Fruit fly (Drosophila melanogaster) Kc167 (cell line): ENCODE data around the gene CG11696.

ENCODE experiments used
- Myc ChIP-seq: fragments of >200 bp; optimal IDR thresholded peaks from 2 replicates; lab custom pipeline; 2017; ENCODE audit warnings: missing external identifiers
- Sin3A ChIP-seq: fragments of >200 bp; optimal IDR thresholded peaks from 2 replicates; lab custom pipeline; 2018; ENCODE audit warnings: missing external identifiers
- h ChIP-seq: fragments of >200 bp; optimal IDR thresholded peaks from 3 replicates; lab custom pipeline; 2018; ENCODE audit warnings: missing external identifiers
- insv ChIP-seq: fragments of >200 bp; optimal IDR thresholded peaks from 3 replicates; lab custom pipeline; 2018; ENCODE audit warnings: missing external identifiers
- psq ChIP-seq: fragments of >200 bp; optimal IDR thresholded peaks from 2 replicates; lab custom pipeline; 2017; ENCODE audit warnings: missing external identifiers
- ttk ChIP-seq: sonication (Bioruptor generic); optimal IDR thresholded peaks from 2 replicates; lab custom pipeline; 2017; ENCODE audit warnings: missing external identifiers

CG11696 gene

dm6 chrX:11550078-11550477 lies 23.5 kb upstream of the CG11696 start:
- no peak for TF ChIP-seq insv (lab: Kevin White, UChicago)
- no peak for TF ChIP-seq h (lab: Kevin White, UChicago)
- no peak for TF ChIP-seq psq
- TF ChIP-seq Myc (lab: Kevin White, UChicago), result no peak
- TF ChIP-seq Sin3A, result no peak
- no peak for TF ChIP-seq ttk

dm6 chrX:11555070-11555469 lies 18.5 kb upstream of the CG11696 start:
- no peak for TF ChIP-seq insv (lab: Kevin White, UChicago)
- TF ChIP-seq psq, result no peak
- no peak for TF ChIP-seq h (lab: Kevin White, UChicago)
- TF ChIP-seq Sin3A, result no peak
- TF ChIP-seq Myc (lab: Kevin White, UChicago), result no peak
- TF ChIP-seq ttk, result no peak

dm6 chrX:11556774-11557173 lies 16.8 kb upstream of the CG11696 start:
- no peak for TF ChIP-seq Sin3A

- TF ChIP-seq Myc (lab: Kevin White, UChicago) (no peak), h (lab: Kevin White, UChicago) (no peak), Sin3A (no peak), ttk (no peak)
These were observed 15.1 kb upstream of the CG11696 start, which contains the start of gene CG1572 for dm6 chrX:11558389-11558908. Gene CG1572, minus strand, starts transcription at chrX:11558654.

dm6 chrX:11559728-11560724 lies 13.5 kb upstream of the CG11696 start:
- TF ChIP-seq insv (lab: Kevin White, UChicago) (no peak), Myc (lab: Kevin White, UChicago) (no peak), ttk (no peak), h (lab: Kevin White, UChicago) (no peak)

- no peak for TF ChIP-seq insv (lab: Kevin White, UChicago)
- TF ChIP-seq ttk, result no peak
- no peak for TF ChIP-seq h (lab: Kevin White, UChicago)
- no peak for TF ChIP-seq Myc (lab: Kevin White, UChicago)
- TF ChIP-seq psq, result no peak
- no peak for TF ChIP-seq Sin3A
These were observed 12.0 kb upstream of the CG11696 start, which contains the start of gene PGRP-SA for dm6 chrX:11561450-11562040. Gene PGRP-SA, plus strand, starts transcription at chrX:11561643.

dm6 chrX:11569956-11570695 lies 3.4 kb upstream of the CG11696 start, which contains the start of the genes Polr2A and CG11699:
Gene Polr2A, minus strand, starts transcription at chrX:11570326.
Gene CG11699, plus strand, starts transcription at chrX:11570621.
- TF ChIP-seq ttk (no peak), insv (lab: Kevin White, UChicago) (no peak), psq (no peak), Myc (lab: Kevin White, UChicago) (no peak), Sin3A (no peak), h (lab: Kevin White, UChicago) (no peak)

dm6 chrX:11572270-11572914 lies 1.1 kb upstream of the CG11696 start, which contains the start of the genes Kmn1 and Reepl1:
Gene Kmn1, minus strand, starts transcription at chrX:11572442.
Gene Reepl1, plus strand, starts transcription at chrX:11572707.
- TF ChIP-seq psq (no peak), h (lab: Kevin White, UChicago) (no peak), ttk (no peak), insv (lab: Kevin White, UChicago) (no peak), Myc (lab: Kevin White, UChicago) (no peak), Sin3A (no peak)

- TF ChIP-seq h (lab: Kevin White, UChicago), result no peak
- TF ChIP-seq psq, result no peak
- TF ChIP-seq insv (lab: Kevin White, UChicago), result no peak
- no peak for TF ChIP-seq Myc (lab: Kevin White, UChicago)
- TF ChIP-seq ttk, result no peak
- no peak for TF ChIP-seq Sin3A
These were observed 3.0 kb downstream of the CG11696 start, which contains the start of gene CG11695 for dm6 chrX:11576540-11576939. Gene CG11695, plus strand, starts transcription at chrX:11576883.

dm6 chrX:11578841-11579240 lies 5.3 kb downstream of the CG11696 start:
- TF ChIP-seq psq, result no peak
- no peak for TF ChIP-seq h (lab: Kevin White, UChicago)
- no peak for TF ChIP-seq Sin3A
- no peak for TF ChIP-seq insv (lab: Kevin White, UChicago)
- TF ChIP-seq ttk, result no peak
- TF ChIP-seq Myc (lab: Kevin White, UChicago), result no peak

dm6 chrX:11580200-11580840 lies 6.8 kb downstream of the CG11696 start, which contains the start of gene nod:
Gene nod, plus strand, starts transcription at chrX:11580772.
- no peak for TF ChIP-seq insv (lab: Kevin White, UChicago)
- no peak for TF ChIP-seq Myc (lab: Kevin White, UChicago)
- TF ChIP-seq ttk, result no peak
